Worm (Caenorhabditis elegans): ENCODE results near the gene srsx-34.

srsx-34 gene

ce11 chrV:9073322-9074038 is 37.7 kb downstream of the srsx-34 start, which contains the start of gene oac-50:
Gene oac-50 (minus strand): TSS chrV:9073540.
- TF ChIP-seq blmp-1 (tag; optimal IDR thresholded peaks at IDR 0.05) (no peak), ham-2 (GFP tag; optimal IDR thresholded peaks at IDR 0.05) (no peak), zip-8 (tag; optimal IDR thresholded peaks at IDR 0.05) (no peak), nhr-28 (tag; optimal IDR thresholded peaks at IDR 0.05) (no peak), drap-1 (GFP tag; optimal IDR thresholded peaks at IDR 0.05) (no peak), mls-2 (tag; optimal IDR thresholded peaks at IDR 0.05) (no peak), mep-1 (tag; optimal IDR thresholded peaks at IDR 0.05) (no peak), cnd-1 (tag; optimal IDR thresholded peaks at IDR 0.05) (no peak), lin-13 (tag; optimal IDR thresholded peaks at IDR 0.05) (no peak), lin-32 (GFP tag; optimal IDR thresholded peaks at IDR 0.05) (no peak), nhr-237 (tag; optimal IDR thresholded peaks at IDR 0.05) (no peak), sptf-1 (tag; optimal IDR thresholded peaks at IDR 0.05) (no peak), elt-3 (tag; optimal IDR thresholded peaks at IDR 0.05) (no peak), flh-1 (GFP tag; optimal IDR thresholded peaks at IDR 0.05) (no peak), nhr-2 (tag; optimal IDR thresholded peaks at IDR 0.05) (no peak), nhr-76 (tag; optimal IDR thresholded peaks at IDR 0.05) (no peak), ceh-43 (GFP tag; optimal IDR thresholded peaks at IDR 0.05) (no peak)

ce11 chrV:9074360-9074834 is 38.6 kb downstream of the srsx-34 start:
- TF ChIP-seq tbx-8 (GFP tag; optimal IDR thresholded peaks at IDR 0.05): no peak
- no peak for TF ChIP-seq elt-1 (tag; optimal IDR thresholded peaks at IDR 0.05; ENCODE audit: borderline replicate concordance, insufficient read depth)

ce11 chrV:9075827-9076226 is 40.0 kb downstream of the srsx-34 start:
- TF ChIP-seq unc-62 (GFP tag; optimal IDR thresholded peaks at IDR 0.05): no peak
- TF ChIP-seq M03D4.4 (tag; optimal IDR thresholded peaks at IDR 0.05): no peak

- TF ChIP-seq drap-1 (GFP tag; optimal IDR thresholded peaks at IDR 0.05) (no peak), sem-2 (GFP tag; optimal IDR thresholded peaks at IDR 0.05) (no peak), pha-4 (tag; optimal IDR thresholded peaks at IDR 0.05) (no peak), zip-8 (tag; optimal IDR thresholded peaks at IDR 0.05) (no peak), blmp-1 (tag; optimal IDR thresholded peaks at IDR 0.05) (no peak), snpc-4 (tag; optimal IDR thresholded peaks at IDR 0.05) (no peak), elt-3 (tag; optimal IDR thresholded peaks at IDR 0.05) (no peak), mab-5 (tag; optimal IDR thresholded peaks at IDR 0.05) (no peak), nhr-12 (tag; optimal IDR thresholded peaks at IDR 0.05) (no peak), unc-62 (GFP tag; optimal IDR thresholded peaks at IDR 0.05) (no peak), nhr-76 (tag; optimal IDR thresholded peaks at IDR 0.05) (no peak), mep-1 (tag; optimal IDR thresholded peaks at IDR 0.05) (no peak), nhr-237 (tag; optimal IDR thresholded peaks at IDR 0.05) (no peak), ceh-39 (tag; optimal IDR thresholded peaks at IDR 0.05) (no peak), ceh-43 (GFP tag; optimal IDR thresholded peaks at IDR 0.05) (no peak), nhr-28 (tag; optimal IDR thresholded peaks at IDR 0.05) (no peak), M03D4.4 (tag; optimal IDR thresholded peaks at IDR 0.05) (no peak), mls-2 (tag; optimal IDR thresholded peaks at IDR 0.05) (no peak), cnd-1 (tag; optimal IDR thresholded peaks at IDR 0.05) (no peak)
These were observed 40.5 kb downstream of the srsx-34 start, which contains the start of gene T27E4.7 for ce11 chrV:9076273-9076672. Gene T27E4.7 (minus strand): TSS chrV:9076322.

ce11 chrV:9078067-9078581 is 42.3 kb downstream of the srsx-34 start:
- no peak for TF ChIP-seq elt-1 (tag; optimal IDR thresholded peaks at IDR 0.05; ENCODE audit: borderline replicate concordance, insufficient read depth)
- TF ChIP-seq nhr-12 (tag; optimal IDR thresholded peaks at IDR 0.05): no peak
- TF ChIP-seq nhr-2 (tag; optimal IDR thresholded peaks at IDR 0.05): no peak
- TF ChIP-seq pha-4 (tag; optimal IDR thresholded peaks at IDR 0.05): no peak
- no peak for TF ChIP-seq ces-1 (GFP tag; optimal IDR thresholded peaks at IDR 0.05)
- TF ChIP-seq mls-2 (tag; optimal IDR thresholded peaks at IDR 0.05): no peak
- no peak for TF ChIP-seq M03D4.4 (tag; optimal IDR thresholded peaks at IDR 0.05)
- TF ChIP-seq ceh-83 (GFP tag; optimal IDR thresholded peaks at IDR 0.05): no peak
- no peak for TF ChIP-seq lin-13 (tag; optimal IDR thresholded peaks at IDR 0.05)

Data from whole organism, mixed stage, embryonic.